Worm (Caenorhabditis elegans) whole organism, midembryonic: ENCODE results near the gene srbc-29.

Experiments
- klf-2 ChIP-seq: fragments of 200-800 bp; sonication (Bioruptor generic); conservative IDR thresholded peaks from 2 replicates; pipeline ENCODE4 v1.3.6; 2022; ENCODE audit warnings: missing genetic modification reagents, missing genetic modification characterization, missing compliant biosample characterization
- med-1 ChIP-seq: sonication (generic microtip); optimal IDR thresholded peaks from 2 replicates; lab custom pipeline; 2017; ENCODE audit warnings: missing genetic modification characterization, mild to moderate bottlenecking, missing compliant biosample characterization, antibody characterized with exemption, missing genetic modification reagents; ENCODE audit not compliant: insufficient read depth
- ref-1 ChIP-seq: fragments of 200-800 bp; sonication (Bioruptor generic); conservative IDR thresholded peaks from 2 replicates; pipeline ENCODE4 v1.3.6; 2022; ENCODE audit warnings: missing genetic modification reagents, missing genetic modification characterization, missing compliant biosample characterization
- ztf-23 ChIP-seq: fragments of 200-800 bp; sonication (Bioruptor generic); IDR thresholded peaks from 2 replicates; pipeline ENCODE4 v1.3.6; 2022; ENCODE audit warnings: missing genetic modification reagents, missing genetic modification characterization, missing compliant biosample characterization

- TF ChIP-seq klf-2 (GFP tag; lab: Robert Waterston, UW) (no peak), ref-1 (GFP tag; lab: Robert Waterston, UW) (no peak), med-1 (GFP tag; lab: Kevin White, UChicago) (no peak), ztf-23 (GFP tag; lab: Robert Waterston, UW) (no peak)
Observed at ce11 chrV:3451646-3452045, 19.0 kb downstream of the srbc-29 start.
